Worm (Caenorhabditis elegans) whole organism, midembryonic: Measurements from ENCODE around the gene ins-34.

Source experiments
- T22C8.4 ChIP-seq: fragments of 200-800 bp; sonication (Bioruptor generic); IDR thresholded peaks from 2 replicates; pipeline ENCODE4 v1.3.6; 2022; ENCODE audit warnings: missing genetic modification characterization, missing compliant biosample characterization
- cog-1 ChIP-seq: sonication (generic microtip); optimal IDR thresholded peaks from 2 replicates; lab custom pipeline; 2016; ENCODE audit warnings: missing genetic modification characterization, missing compliant biosample characterization
- flt-1 ChIP-seq: fragments of 200-800 bp; sonication (Bioruptor generic); IDR thresholded peaks from 2 replicates; pipeline ENCODE4 v1.3.6; 2022; ENCODE audit warnings: missing genetic modification characterization, missing compliant biosample characterization
- klf-2 ChIP-seq: fragments of 200-800 bp; sonication (Bioruptor generic); conservative IDR thresholded peaks from 2 replicates; pipeline ENCODE4 v1.3.6; 2022; ENCODE audit warnings: missing genetic modification reagents, missing genetic modification characterization, missing compliant biosample characterization
- med-1 ChIP-seq: sonication (generic microtip); optimal IDR thresholded peaks from 2 replicates; lab custom pipeline; 2017; ENCODE audit warnings: missing genetic modification characterization, mild to moderate bottlenecking, missing compliant biosample characterization, antibody characterized with exemption, missing genetic modification reagents; ENCODE audit not compliant: insufficient read depth
- ref-1 ChIP-seq: fragments of 200-800 bp; sonication (Bioruptor generic); conservative IDR thresholded peaks from 2 replicates; pipeline ENCODE4 v1.3.6; 2022; ENCODE audit warnings: missing genetic modification reagents, missing genetic modification characterization, missing compliant biosample characterization
- tab-1 ChIP-seq: fragments of 200-800 bp; sonication (Bioruptor generic); IDR thresholded peaks from 2 replicates; pipeline ENCODE4 v1.3.6; 2022; ENCODE audit warnings: missing genetic modification characterization, missing compliant biosample characterization
- ztf-23 ChIP-seq: fragments of 200-800 bp; sonication (Bioruptor generic); IDR thresholded peaks from 2 replicates; pipeline ENCODE4 v1.3.6; 2022; ENCODE audit warnings: missing genetic modification reagents, missing genetic modification characterization, missing compliant biosample characterization
- ztf-29 ChIP-seq: fragments of 200-800 bp; sonication (Bioruptor generic); IDR thresholded peaks from 2 replicates; pipeline ENCODE4 v1.3.6; 2022; ENCODE audit warnings: missing genetic modification reagents, missing genetic modification characterization, missing compliant biosample characterization

DNA sequence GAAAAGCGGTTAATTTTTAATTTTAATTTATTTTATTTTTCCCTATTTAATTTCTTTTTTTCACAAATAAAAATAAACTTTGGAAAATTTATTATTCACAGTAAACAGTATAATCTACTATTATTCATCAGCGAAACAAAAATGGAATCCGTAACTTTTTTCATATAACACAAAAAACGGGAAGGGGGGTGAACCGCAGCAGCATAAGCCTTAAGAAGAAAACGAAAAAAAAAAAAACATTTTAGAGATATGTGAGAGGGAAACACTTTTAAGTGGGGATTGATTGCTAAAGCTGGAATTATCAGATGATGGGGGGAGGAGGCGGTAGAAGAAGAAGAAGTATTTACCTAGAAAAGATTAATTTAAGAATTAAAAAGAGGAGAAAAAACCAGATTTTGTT is 1.3 kb downstream of the ins-34 start:
- no peak for TF ChIP-seq flt-1 (GFP tag; lab: Robert Waterston, UW)
- TF ChIP-seq ztf-23 (GFP tag; lab: Robert Waterston, UW), result no peak
- no peak for TF ChIP-seq T22C8.4
- no peak for TF ChIP-seq cog-1 (tag; lab: Kevin White, UChicago)
- no peak for TF ChIP-seq ztf-29 (GFP tag; lab: Robert Waterston, UW)
- no peak for TF ChIP-seq tab-1 (GFP tag; lab: Robert Waterston, UW)
- TF ChIP-seq med-1 (GFP tag; lab: Kevin White, UChicago), result no peak
- TF ChIP-seq klf-2 (GFP tag; lab: Robert Waterston, UW), result no peak
- TF ChIP-seq ref-1, result no peak
